Fruit fly (Drosophila melanogaster) whole organism, embryonic: ENCODE data around the gene Pdi.
A peak's percentile ranks its signal among the peaks of the same experiment; 100 is the strongest.

Source experiments
- BEAF-32 ChIP-seq: fragments of 200-800 bp; sonication (Bioruptor generic); optimal IDR thresholded peaks from 3 replicates; lab custom pipeline; 2017; ENCODE audit warnings: missing biosample characterization, missing genetic modification characterization, mild to moderate bottlenecking, moderate library complexity, missing genetic modification reagents
- Bgb ChIP-seq: fragments of 200-800 bp; sonication (Bioruptor generic); IDR thresholded peaks from 2 replicates; pipeline ENCODE4 v1.3.6; 2022; ENCODE audit warnings: missing biosample characterization, missing genetic modification characterization; ENCODE audit not compliant: partially characterized antibody
- CG14050 ChIP-seq: fragments of 200-800 bp; sonication (Bioruptor generic); IDR thresholded peaks from 3 replicates; pipeline ENCODE4 v1.3.6; 2022; ENCODE audit warnings: missing biosample characterization, missing genetic modification characterization
- CG14710 ChIP-seq: fragments of 200-800 bp; sonication (Bioruptor generic); optimal IDR thresholded peaks from 3 replicates; lab custom pipeline; 2019; ENCODE audit warnings: missing biosample characterization, mild to moderate bottlenecking, missing genetic modification characterization, moderate library complexity
- CG15479 ChIP-seq: fragments of 200-800 bp; sonication (Bioruptor generic); optimal IDR thresholded peaks from 3 replicates; lab custom pipeline; 2019; ENCODE audit warnings: missing biosample characterization, mild to moderate bottlenecking, missing genetic modification characterization, moderate library complexity
- CG1603 ChIP-seq: fragments of 200-800 bp; sonication (Bioruptor generic); optimal IDR thresholded peaks from 2 replicates; lab custom pipeline; 2019; ENCODE audit warnings: missing biosample characterization, mild to moderate bottlenecking, missing genetic modification characterization, moderate library complexity
- CG16813 ChIP-seq: fragments of 200-800 bp; sonication (Bioruptor generic); IDR thresholded peaks from 3 replicates; pipeline ENCODE4 v1.3.6; 2022; ENCODE audit warnings: missing biosample characterization, missing genetic modification characterization; ENCODE audit not compliant: partially characterized antibody
- CG17612 ChIP-seq: fragments of 200-800 bp; sonication (Bioruptor generic); IDR thresholded peaks from 2 replicates; pipeline ENCODE4 v1.3.6; 2022; ENCODE audit warnings: missing biosample characterization, missing genetic modification characterization
- CG34422 ChIP-seq: fragments of 200-800 bp; sonication (Bioruptor generic); IDR thresholded peaks from 3 replicates; pipeline ENCODE4 v1.3.6; 2022; ENCODE audit warnings: missing biosample characterization, missing genetic modification characterization
- CG4617 ChIP-seq: fragments of 200-800 bp; sonication (Bioruptor generic); optimal IDR thresholded peaks from 3 replicates; lab custom pipeline; 2016; ENCODE audit warnings: missing biosample characterization, missing genetic modification characterization, borderline replicate concordance
- CG5180 ChIP-seq: fragments of 200-800 bp; sonication (Bioruptor generic); optimal IDR thresholded peaks from 3 replicates; lab custom pipeline; 2017; ENCODE audit warnings: missing biosample characterization, missing genetic modification characterization, mild to moderate bottlenecking, moderate library complexity, missing genetic modification reagents
- CG6791 ChIP-seq: fragments of 200-800 bp; sonication (Bioruptor generic); IDR thresholded peaks from 3 replicates; pipeline ENCODE4 v1.3.6; 2022; ENCODE audit warnings: missing biosample characterization, missing genetic modification characterization; ENCODE audit not compliant: partially characterized antibody
- CG7928 ChIP-seq: fragments of 200-800 bp; sonication (Bioruptor generic); optimal IDR thresholded peaks from 2 replicates; lab custom pipeline; 2017; ENCODE audit warnings: missing biosample characterization, mild to moderate bottlenecking, missing genetic modification characterization
- CHES-1-like ChIP-seq: fragments of 200-800 bp; sonication (Bioruptor generic); optimal IDR thresholded peaks from 2 replicates; lab custom pipeline; 2016; ENCODE audit warnings: missing biosample characterization, missing genetic modification characterization
- CTCF ChIP-seq: fragments of 200-800 bp; sonication (Bioruptor generic); optimal IDR thresholded peaks from 2 replicates; lab custom pipeline; 2017; ENCODE audit warnings: missing biosample characterization, mild to moderate bottlenecking, missing genetic modification characterization, moderate library complexity
- Doc3 ChIP-seq: fragments of 200-800 bp; sonication (Bioruptor generic); IDR thresholded peaks from 3 replicates; pipeline ENCODE4 v1.3.6; 2022; ENCODE audit warnings: missing biosample characterization, missing genetic modification characterization; ENCODE audit not compliant: partially characterized antibody
- Dref ChIP-seq: fragments of 200-800 bp; sonication (Bioruptor generic); IDR thresholded peaks from 2 replicates; pipeline ENCODE4 v1.3.6; 2022; ENCODE audit warnings: missing biosample characterization, missing genetic modification characterization
- Ets65A ChIP-seq: fragments of 200-800 bp; sonication (Bioruptor generic); peaks from one replicate; lab custom pipeline; 2016; ENCODE audit warnings: missing biosample characterization, missing genetic modification characterization
- HmgZ ChIP-seq: fragments of 200-800 bp; sonication (Bioruptor generic); optimal IDR thresholded peaks from 2 replicates; lab custom pipeline; 2018; ENCODE audit warnings: missing biosample characterization, mild to moderate bottlenecking, missing genetic modification characterization
- MBD-R2 ChIP-seq: fragments of 200-800 bp; sonication (Bioruptor generic); IDR thresholded peaks from 2 replicates; pipeline ENCODE4 v1.3.6; 2022; ENCODE audit warnings: missing biosample characterization, missing genetic modification characterization
- MESR4 ChIP-seq: fragments of 200-800 bp; sonication (Bioruptor generic); optimal IDR thresholded peaks from 2 replicates; lab custom pipeline; 2018; ENCODE audit warnings: missing biosample characterization, mild to moderate bottlenecking, missing genetic modification characterization, moderate library complexity
- Mes4 ChIP-seq: fragments of 200-800 bp; sonication (Bioruptor generic); optimal IDR thresholded peaks from 2 replicates; lab custom pipeline; 2016; ENCODE audit warnings: missing biosample characterization, missing genetic modification characterization
- Scr ChIP-seq: fragments of 200-800 bp; sonication (Bioruptor generic); IDR thresholded peaks from 2 replicates; pipeline ENCODE4 v1.3.6; 2022; ENCODE audit warnings: missing biosample characterization, missing genetic modification characterization; ENCODE audit not compliant: partially characterized antibody
- Sin3A ChIP-seq: fragments of >200 bp; optimal IDR thresholded peaks from 2 replicates; lab custom pipeline; 2018
- abd-A ChIP-seq: fragments of 200-800 bp; sonication (Bioruptor generic); optimal IDR thresholded peaks from 3 replicates; lab custom pipeline; 2019; ENCODE audit warnings: missing biosample characterization, mild to moderate bottlenecking, missing genetic modification characterization, moderate library complexity
- amos ChIP-seq: fragments of 200-800 bp; sonication (Bioruptor generic); IDR thresholded peaks from 2 replicates; pipeline ENCODE4 v1.3.6; 2022; ENCODE audit warnings: missing biosample characterization, missing genetic modification characterization; ENCODE audit not compliant: partially characterized antibody
- ato ChIP-seq: fragments of 200-800 bp; sonication (Bioruptor generic); IDR thresholded peaks from 2 replicates; pipeline ENCODE4 v1.3.6; 2022; ENCODE audit warnings: missing biosample characterization, missing genetic modification characterization; ENCODE audit not compliant: partially characterized antibody
- bbx ChIP-seq: fragments of 200-800 bp; sonication (Bioruptor generic); IDR thresholded peaks from 2 replicates; pipeline ENCODE4 v1.3.6; 2022; ENCODE audit warnings: missing biosample characterization, missing genetic modification characterization; ENCODE audit not compliant: partially characterized antibody
- da ChIP-seq: fragments of 200-800 bp; sonication (Bioruptor generic); optimal IDR thresholded peaks from 2 replicates; lab custom pipeline; 2016; ENCODE audit warnings: missing biosample characterization, missing genetic modification characterization
- en ChIP-seq: fragments of 200-800 bp; sonication (Bioruptor generic); optimal IDR thresholded peaks from 2 replicates; lab custom pipeline; 2016; ENCODE audit warnings: missing biosample characterization, missing genetic modification characterization
- gfzf ChIP-seq: fragments of 200-800 bp; sonication (Bioruptor generic); optimal IDR thresholded peaks from 2 replicates; lab custom pipeline; 2016; ENCODE audit warnings: missing biosample characterization, mild to moderate bottlenecking, missing genetic modification characterization, moderate library complexity
- kah ChIP-seq: fragments of 200-800 bp; sonication (Bioruptor generic); optimal IDR thresholded peaks from 2 replicates; lab custom pipeline; 2018; ENCODE audit warnings: missing biosample characterization, mild to moderate bottlenecking, missing genetic modification characterization
- kni ChIP-seq: fragments of 200-800 bp; sonication (Bioruptor generic); optimal IDR thresholded peaks from 3 replicates; lab custom pipeline; 2017; ENCODE audit warnings: mild to moderate bottlenecking, missing biosample characterization, missing genetic modification reagents, missing genetic modification characterization
- lilli ChIP-seq: fragments of 200-800 bp; sonication (Bioruptor generic); optimal IDR thresholded peaks from 3 replicates; lab custom pipeline; 2016; ENCODE audit warnings: missing biosample characterization, missing genetic modification characterization
- lola ChIP-seq, 3 experiments: fragments of >200 bp in 2 of 3; fragments of 200-800 bp in 1 of 3; sonication (Bioruptor generic) in 1 of 3; optimal IDR thresholded peaks; 2 replicates each; lab custom pipeline; 2017 to 2019; ENCODE audit warnings: missing biosample characterization in 3 of 3, missing genetic modification characterization in 3 of 3, mild to moderate bottlenecking in 1 of 3, moderate library complexity in 1 of 3
- mam ChIP-seq: fragments of 200-800 bp; sonication (Bioruptor generic); optimal IDR thresholded peaks from 3 replicates; lab custom pipeline; 2016; ENCODE audit warnings: missing biosample characterization, missing genetic modification characterization
- oc ChIP-seq: fragments of 200-800 bp; sonication (Bioruptor generic); optimal IDR thresholded peaks from 2 replicates; lab custom pipeline; 2018; ENCODE audit warnings: missing biosample characterization, mild to moderate bottlenecking, missing genetic modification characterization, moderate library complexity
- pb ChIP-seq: fragments of 200-800 bp; sonication (Bioruptor generic); optimal IDR thresholded peaks from 3 replicates; lab custom pipeline; 2016; ENCODE audit warnings: missing biosample characterization, missing genetic modification characterization
- pzg ChIP-seq: fragments of 200-800 bp; sonication (Bioruptor generic); optimal IDR thresholded peaks from 3 replicates; lab custom pipeline; 2018; ENCODE audit warnings: missing biosample characterization, mild to moderate bottlenecking, missing genetic modification characterization, moderate library complexity
- stc ChIP-seq: fragments of 200-800 bp; sonication (Bioruptor generic); IDR thresholded peaks from 2 replicates; pipeline ENCODE4 v1.3.6; 2022; ENCODE audit warnings: missing biosample characterization, missing genetic modification characterization
- stwl ChIP-seq: fragments of 200-800 bp; sonication (Bioruptor generic); optimal IDR thresholded peaks from 3 replicates; lab custom pipeline; 2018; ENCODE audit warnings: missing biosample characterization, mild to moderate bottlenecking, missing genetic modification characterization, moderate library complexity
- tna ChIP-seq: fragments of 200-800 bp; sonication (Bioruptor generic); IDR thresholded peaks from 2 replicates; pipeline ENCODE4 v1.3.6; 2022; ENCODE audit warnings: missing biosample characterization, missing genetic modification characterization; ENCODE audit not compliant: partially characterized antibody
- trem ChIP-seq: fragments of 200-800 bp; optimal IDR thresholded peaks from 3 replicates; lab custom pipeline; 2019; ENCODE audit warnings: missing biosample characterization, mild to moderate bottlenecking, missing genetic modification characterization, moderate library complexity
- twi ChIP-seq: fragments of 200-800 bp; optimal IDR thresholded peaks from 2 replicates; lab custom pipeline; 2019; ENCODE audit warnings: missing biosample characterization, mild to moderate bottlenecking, missing genetic modification characterization, moderate library complexity
- unc-4 ChIP-seq: fragments of 200-800 bp; sonication (Bioruptor generic); IDR thresholded peaks from 2 replicates; pipeline ENCODE4 v1.3.6; 2022; ENCODE audit warnings: missing biosample characterization, missing genetic modification characterization; ENCODE audit not compliant: partially characterized antibody

Gene Pdi

dm6 chr3L:15163414-15163813 is 20.8 kb upstream of the Pdi start, which contains the start of gene CG7011 (continued):
- TF ChIP-seq CG14710 (peak; percentile 13), CTCF (GFP tag; lab: Kevin White, UChicago) (peak; percentile 79), lola (GFP tag; optimal IDR thresholded peaks at IDR 0.05; lab: Kevin White, UChicago) (no peak), Sin3A (lab: Kevin White, UChicago) (peak; percentile 31), bbx (GFP tag; lab: Robert Waterston, UW) (peak; percentile 78), stwl (tag; lab: Kevin White, UChicago) (peak; percentile 78), unc-4 (GFP tag; lab: Robert Waterston, UW) (peak; percentile 47), Scr (GFP tag; lab: Robert Waterston, UW) (peak; percentile 42), oc (tag; lab: Kevin White, UChicago) (no peak), stc (GFP tag; lab: Robert Waterston, UW) (no peak), twi (tag; lab: Kevin White, UChicago) (peak; percentile 6), Doc3 (0 out of 3 replicates have a peak, but pooled peaks have one; percentile 40), trem (tag; lab: Kevin White, UChicago) (peak; percentile 52), tna (GFP tag; lab: Robert Waterston, UW) (peak; percentile 49; the same call in 1 of the 2 replicates), lilli (GFP tag; lab: Kevin White, UChicago) (no peak), HmgZ (peak; percentile 30), en (GFP tag; lab: Kevin White, UChicago) (no peak), CG34422 (GFP tag; lab: Robert Waterston, UW) (peak; percentile 69; the same call in 1 of the 3 replicates), amos (GFP tag; lab: Robert Waterston, UW) (peak; percentile 76), CG15479 (GFP tag; lab: Kevin White, UChicago) (peak; percentile 55), kah (peak; percentile 32), CG5180 (GFP tag; lab: Kevin White, UChicago) (peak; percentile 88), abd-A (tag; lab: Kevin White, UChicago) (no peak), Mes4 (GFP tag; lab: Kevin White, UChicago) (no peak), pb (GFP tag; lab: Kevin White, UChicago) (no peak), gfzf (peak; percentile 14), mam (GFP tag; lab: Kevin White, UChicago) (peak; percentile 8), MESR4 (peak; percentile 17), da (GFP tag; lab: Kevin White, UChicago) (peak; percentile 39), BEAF-32 (peak; percentile 41), MBD-R2 (GFP tag; lab: Robert Waterston, UW) (peak; percentile 67), kni (GFP tag; lab: Kevin White, UChicago) (no peak), CG7928 (GFP tag; lab: Kevin White, UChicago) (no peak), CG4617 (GFP tag; lab: Kevin White, UChicago) (peak; percentile 26), Bgb (GFP tag; lab: Robert Waterston, UW) (peak; percentile 86), pzg (GFP tag; lab: Kevin White, UChicago) (peak; percentile 57), ato (GFP tag; lab: Robert Waterston, UW) (0 out of 2 replicates have a peak, but pooled peaks have one; percentile 20), Ets65A (GFP tag; lab: Kevin White, UChicago) (peak; percentile 18), CG14050 (GFP tag; lab: Robert Waterston, UW) (peak; percentile 34; the same call in 1 of the 3 replicates), Dref (GFP tag; lab: Robert Waterston, UW) (peak; percentile 66), CHES-1-like (GFP tag; lab: Kevin White, UChicago) (peak; percentile 35), CG1603 (tag; lab: Kevin White, UChicago) (peak; percentile 30), CG17612 (GFP tag; lab: Robert Waterston, UW) (no peak), CG6791 (peak; percentile 65), CG16813 (GFP tag; lab: Robert Waterston, UW) (peak; percentile 61; the same call in 2 of the 3 replicates)
